Worm (Caenorhabditis elegans) whole organism, midembryonic: ENCODE data around the gene C27A2.7.

Source experiments
- cog-1 ChIP-seq: sonication (generic microtip); optimal IDR thresholded peaks from 2 replicates; lab custom pipeline; 2016; ENCODE audit warnings: missing genetic modification characterization, missing compliant biosample characterization
- med-1 ChIP-seq: sonication (generic microtip); optimal IDR thresholded peaks from 2 replicates; lab custom pipeline; 2017; ENCODE audit warnings: missing genetic modification characterization, mild to moderate bottlenecking, missing compliant biosample characterization, antibody characterized with exemption, missing genetic modification reagents; ENCODE audit not compliant: insufficient read depth
- ztf-23 ChIP-seq: fragments of 200-800 bp; sonication (Bioruptor generic); IDR thresholded peaks from 2 replicates; pipeline ENCODE4 v1.3.6; 2022; ENCODE audit warnings: missing genetic modification reagents, missing genetic modification characterization, missing compliant biosample characterization

ce11 chrII:5046209-5047200 lies 24.7 kb downstream of the C27A2.7 start:
- TF ChIP-seq cog-1 (no peak), med-1 (GFP tag; lab: Kevin White, UChicago) (no peak), ztf-23 (GFP tag; lab: Robert Waterston, UW) (no peak)
